Fruit fly (Drosophila melanogaster) whole organism, prepupa: Measurements from ENCODE around the gene Lsd-2.

Experiments used
- Blimp-1 ChIP-seq: fragments of 200-800 bp; sonication (Bioruptor generic); optimal IDR thresholded peaks from 3 replicates; lab custom pipeline; 2017; ENCODE audit warnings: missing biosample characterization, missing genetic modification characterization, mild to moderate bottlenecking, moderate library complexity, missing genetic modification reagents
- CG10631 ChIP-seq: fragments of 200-800 bp; sonication (Bioruptor generic); optimal IDR thresholded peaks from 2 replicates; lab custom pipeline; 2016; ENCODE audit warnings: missing biosample characterization, missing genetic modification characterization
- CG10669 ChIP-seq: fragments of 200-800 bp; sonication (Bioruptor generic); optimal IDR thresholded peaks from 3 replicates; lab custom pipeline; 2018; ENCODE audit warnings: missing biosample characterization, mild to moderate bottlenecking, missing genetic modification characterization, moderate library complexity
- CG11294 ChIP-seq: fragments of 200-800 bp; sonication (Bioruptor generic); IDR thresholded peaks from 2 replicates; pipeline ENCODE4 v1.3.6; 2022; ENCODE audit warnings: missing biosample characterization, missing genetic modification characterization
- CG11762 ChIP-seq: fragments of 200-800 bp; sonication (Bioruptor generic); optimal IDR thresholded peaks from 3 replicates; lab custom pipeline; 2016; ENCODE audit warnings: missing biosample characterization, missing genetic modification characterization; ENCODE audit not compliant: insufficient read depth
- CG11902 ChIP-seq: fragments of 200-800 bp; sonication (Bioruptor generic); optimal IDR thresholded peaks from 3 replicates; lab custom pipeline; 2016; ENCODE audit warnings: missing biosample characterization, missing genetic modification characterization
- CG15336 ChIP-seq: fragments of 200-800 bp; sonication (Bioruptor generic); IDR thresholded peaks from 2 replicates; pipeline ENCODE4 v1.3.6; 2022; ENCODE audit warnings: missing biosample characterization, missing genetic modification characterization
- CG1621 ChIP-seq: fragments of 200-800 bp; sonication (Bioruptor generic); optimal IDR thresholded peaks from 3 replicates; lab custom pipeline; 2018; ENCODE audit warnings: missing biosample characterization, mild to moderate bottlenecking, missing genetic modification characterization
- CG16779 ChIP-seq: fragments of 200-800 bp; sonication (Bioruptor generic); optimal IDR thresholded peaks from 3 replicates; lab custom pipeline; 2017; ENCODE audit warnings: missing biosample characterization, mild to moderate bottlenecking, missing genetic modification characterization
- CG3032 ChIP-seq: fragments of 200-800 bp; optimal IDR thresholded peaks from 2 replicates; lab custom pipeline; 2019; ENCODE audit warnings: missing biosample characterization, mild to moderate bottlenecking, missing genetic modification characterization, moderate library complexity
- CG31627 ChIP-seq: fragments of 200-800 bp; sonication (Bioruptor generic); optimal IDR thresholded peaks from 3 replicates; lab custom pipeline; 2016; ENCODE audit warnings: missing biosample characterization, missing genetic modification characterization
- CG32006 ChIP-seq: fragments of 200-800 bp; sonication (Bioruptor generic); optimal IDR thresholded peaks from 3 replicates; lab custom pipeline; 2017; ENCODE audit warnings: missing biosample characterization, mild to moderate bottlenecking, missing genetic modification characterization
- CG3919 ChIP-seq: fragments of 200-800 bp; sonication (Bioruptor generic); optimal IDR thresholded peaks from 3 replicates; lab custom pipeline; 2016; ENCODE audit warnings: missing biosample characterization, missing genetic modification characterization
- CG4318 ChIP-seq: fragments of 200-800 bp; sonication (Bioruptor generic); optimal IDR thresholded peaks from 3 replicates; lab custom pipeline; 2017; ENCODE audit warnings: missing biosample characterization, mild to moderate bottlenecking, missing genetic modification characterization
- CG6163 ChIP-seq: fragments of 200-800 bp; sonication (Bioruptor generic); IDR thresholded peaks from 3 replicates; pipeline ENCODE4 v1.3.6; 2022; ENCODE audit warnings: missing biosample characterization, missing genetic modification characterization
- CG6276 ChIP-seq: fragments of 200-800 bp; sonication (Bioruptor generic); optimal IDR thresholded peaks from 2 replicates; lab custom pipeline; 2017; ENCODE audit warnings: missing biosample characterization, mild to moderate bottlenecking, missing genetic modification characterization
- CG6792 ChIP-seq: fragments of 200-800 bp; sonication (Bioruptor generic); optimal IDR thresholded peaks from 3 replicates; lab custom pipeline; 2016; ENCODE audit warnings: missing biosample characterization, missing genetic modification characterization
- CG6808 ChIP-seq: fragments of 200-800 bp; sonication (Bioruptor generic); optimal IDR thresholded peaks from 3 replicates; lab custom pipeline; 2017; ENCODE audit warnings: missing biosample characterization, missing genetic modification characterization, mild to moderate bottlenecking, moderate library complexity, missing genetic modification reagents
- CG6854 ChIP-seq: fragments of 200-800 bp; sonication (Bioruptor generic); optimal IDR thresholded peaks from 2 replicates; lab custom pipeline; 2017; ENCODE audit warnings: missing biosample characterization, mild to moderate bottlenecking, missing genetic modification characterization
- CG8119 ChIP-seq: fragments of 200-800 bp; sonication (Bioruptor generic); IDR thresholded peaks from 3 replicates; pipeline ENCODE4 v1.3.6; 2022; ENCODE audit warnings: missing biosample characterization, missing genetic modification characterization
- CG8319 ChIP-seq: fragments of 200-800 bp; sonication (Bioruptor generic); optimal IDR thresholded peaks from 3 replicates; lab custom pipeline; 2016; ENCODE audit warnings: missing biosample characterization, missing genetic modification characterization
- CG8632 ChIP-seq: fragments of 200-800 bp; sonication (Bioruptor generic); optimal IDR thresholded peaks from 3 replicates; lab custom pipeline; 2016; ENCODE audit warnings: missing biosample characterization, missing genetic modification characterization
- CG9139 ChIP-seq: fragments of 200-800 bp; sonication (Bioruptor generic); optimal IDR thresholded peaks from 3 replicates; lab custom pipeline; 2017; ENCODE audit warnings: missing biosample characterization, mild to moderate bottlenecking, missing genetic modification characterization
- Eip75B ChIP-seq: fragments of 200-800 bp; sonication (Bioruptor generic); optimal IDR thresholded peaks from 3 replicates; lab custom pipeline; 2016; ENCODE audit warnings: missing biosample characterization, missing genetic modification characterization
- Eip78C ChIP-seq: fragments of 200-800 bp; sonication (Bioruptor generic); peaks from one replicate; lab custom pipeline; 2016; ENCODE audit warnings: missing biosample characterization, missing genetic modification characterization
- Eip93F ChIP-seq: fragments of 200-800 bp; sonication (Bioruptor generic); optimal IDR thresholded peaks from 2 replicates; lab custom pipeline; 2016; ENCODE audit warnings: missing biosample characterization, mild to moderate bottlenecking, missing genetic modification characterization
- Ets21C ChIP-seq: fragments of 200-800 bp; sonication (Bioruptor generic); optimal IDR thresholded peaks from 3 replicates; lab custom pipeline; 2016; ENCODE audit warnings: missing biosample characterization, missing genetic modification characterization
- Ets96B ChIP-seq: fragments of 200-800 bp; optimal IDR thresholded peaks from 2 replicates; lab custom pipeline; 2019; ENCODE audit warnings: missing biosample characterization, mild to moderate bottlenecking, missing genetic modification characterization, moderate library complexity
- Gug ChIP-seq: fragments of 200-800 bp; sonication (Bioruptor generic); IDR thresholded peaks from 2 replicates; pipeline ENCODE4 v1.3.6; 2022; ENCODE audit warnings: missing biosample characterization, missing genetic modification characterization
- Hr38 ChIP-seq: sonication (Bioruptor generic); optimal IDR thresholded peaks from 2 replicates; lab custom pipeline; 2016; ENCODE audit warnings: missing biosample characterization, missing genetic modification characterization
- Hr39 ChIP-seq: fragments of 200-800 bp; sonication (Bioruptor generic); optimal IDR thresholded peaks from 2 replicates; lab custom pipeline; 2016; ENCODE audit warnings: missing biosample characterization, missing genetic modification characterization
- Hr4 ChIP-seq: fragments of 200-800 bp; sonication (Bioruptor generic); optimal IDR thresholded peaks from 3 replicates; lab custom pipeline; 2016; ENCODE audit warnings: missing biosample characterization, missing genetic modification characterization
- Lpt ChIP-seq: fragments of 200-800 bp; sonication (Bioruptor generic); optimal IDR thresholded peaks from 3 replicates; lab custom pipeline; 2016; ENCODE audit warnings: missing biosample characterization, missing genetic modification characterization
- Met ChIP-seq: fragments of 200-800 bp; sonication (Bioruptor generic); optimal IDR thresholded peaks from 3 replicates; lab custom pipeline; 2016; ENCODE audit warnings: missing biosample characterization, missing genetic modification characterization
- OdsH ChIP-seq: fragments of 200-800 bp; sonication (Bioruptor generic); optimal IDR thresholded peaks from 3 replicates; lab custom pipeline; 2016; ENCODE audit warnings: missing biosample characterization, missing genetic modification characterization
- Smox ChIP-seq: fragments of 200-800 bp; sonication (Bioruptor generic); optimal IDR thresholded peaks from 3 replicates; lab custom pipeline; 2016; ENCODE audit warnings: missing biosample characterization, missing genetic modification characterization
- Sox14 ChIP-seq: fragments of 200-800 bp; sonication (Bioruptor generic); optimal IDR thresholded peaks from 3 replicates; lab custom pipeline; 2016; ENCODE audit warnings: missing biosample characterization, missing genetic modification characterization
- achi ChIP-seq: fragments of 200-800 bp; sonication (Bioruptor generic); optimal IDR thresholded peaks from 3 replicates; lab custom pipeline; 2016; ENCODE audit warnings: missing biosample characterization, missing genetic modification characterization
- acj6 ChIP-seq: fragments of 200-800 bp; sonication (Bioruptor generic); optimal IDR thresholded peaks from 3 replicates; lab custom pipeline; 2016; ENCODE audit warnings: missing biosample characterization, missing genetic modification characterization
- cyc ChIP-seq: fragments of 200-800 bp; sonication (Bioruptor generic); optimal IDR thresholded peaks from 3 replicates; lab custom pipeline; 2016; ENCODE audit warnings: missing biosample characterization, missing genetic modification characterization
- dac ChIP-seq: fragments of 200-800 bp; sonication (Bioruptor generic); optimal IDR thresholded peaks from 2 replicates; lab custom pipeline; 2017; ENCODE audit warnings: missing biosample characterization, mild to moderate bottlenecking, missing genetic modification characterization
- dsx ChIP-seq: fragments of 200-800 bp; optimal IDR thresholded peaks from 3 replicates; lab custom pipeline; 2019; ENCODE audit warnings: missing biosample characterization, mild to moderate bottlenecking, missing genetic modification characterization, moderate library complexity; ENCODE audit not compliant: poor library complexity, severe bottlenecking
- eg ChIP-seq: fragments of 200-800 bp; sonication (Bioruptor generic); IDR thresholded peaks from 3 replicates; pipeline ENCODE4 v1.3.6; 2022; ENCODE audit warnings: missing biosample characterization, missing genetic modification characterization
- esn ChIP-seq: fragments of 200-800 bp; sonication (Bioruptor generic); optimal IDR thresholded peaks from 2 replicates; lab custom pipeline; 2016; ENCODE audit warnings: missing biosample characterization, mild to moderate bottlenecking, missing genetic modification characterization, moderate library complexity
- fd85E ChIP-seq: fragments of 200-800 bp; sonication (Bioruptor generic); optimal IDR thresholded peaks from 3 replicates; lab custom pipeline; 2016; ENCODE audit warnings: missing biosample characterization, missing genetic modification characterization
- lz ChIP-seq: fragments of 200-800 bp; sonication (Bioruptor generic); optimal IDR thresholded peaks from 3 replicates; lab custom pipeline; 2016; ENCODE audit warnings: missing biosample characterization, missing genetic modification characterization
- net ChIP-seq: fragments of 200-800 bp; sonication (Bioruptor generic); optimal IDR thresholded peaks from 3 replicates; lab custom pipeline; 2016; ENCODE audit warnings: missing biosample characterization, missing genetic modification characterization
- spab ChIP-seq: fragments of 200-800 bp; sonication (Bioruptor generic); optimal IDR thresholded peaks from 2 replicates; lab custom pipeline; 2017; ENCODE audit warnings: missing biosample characterization, mild to moderate bottlenecking, missing genetic modification characterization, missing genetic modification reagents
- ss ChIP-seq, 2 experiments: fragments of 200-800 bp; sonication (Bioruptor generic); optimal IDR thresholded peaks; 2 replicates in 1 of 2; 3 replicates in 1 of 2; lab custom pipeline; 2017 to 2018; ENCODE audit warnings: mild to moderate bottlenecking in 2 of 2, missing biosample characterization in 2 of 2, missing genetic modification characterization in 2 of 2, moderate library complexity in 1 of 2
- svp ChIP-seq: fragments of 200-800 bp; sonication (Bioruptor generic); peaks from one replicate; lab custom pipeline; 2016; ENCODE audit warnings: missing biosample characterization, missing genetic modification characterization
- topi ChIP-seq: fragments of 200-800 bp; sonication (Bioruptor generic); optimal IDR thresholded peaks from 3 replicates; lab custom pipeline; 2016; ENCODE audit warnings: missing biosample characterization, missing genetic modification characterization
- vri ChIP-seq: fragments of 200-800 bp; sonication (Bioruptor generic); optimal IDR thresholded peaks from 3 replicates; lab custom pipeline; 2016; ENCODE audit warnings: missing biosample characterization, mild to moderate bottlenecking, missing genetic modification characterization

The Lsd-2 gene

dm6 chrX:15069417-15069896 is 6.6 kb downstream of the Lsd-2 start:
- TF ChIP-seq Gug (GFP tag; lab: Robert Waterston, UW) = peak; percentile 74
- peak; percentile 35 for TF ChIP-seq Eip93F (GFP tag; lab: Kevin White, UChicago)
- TF ChIP-seq CG6854 (GFP tag; lab: Kevin White, UChicago) = peak; percentile 97
- TF ChIP-seq eg = peak; percentile 84
- TF ChIP-seq Ets21C (GFP tag; lab: Kevin White, UChicago) = no peak
- TF ChIP-seq Eip75B = peak; percentile 87
- peak; percentile 93 for TF ChIP-seq CG6276 (GFP tag; lab: Kevin White, UChicago)
- TF ChIP-seq CG6163 (GFP tag; lab: Robert Waterston, UW) = peak; percentile 91
- peak; percentile 77 for TF ChIP-seq dac (GFP tag; lab: Kevin White, UChicago)
- TF ChIP-seq CG8319 (GFP tag; lab: Kevin White, UChicago) = peak; percentile 88
- TF ChIP-seq Eip78C (GFP tag; lab: Kevin White, UChicago) = peak; percentile 91
- TF ChIP-seq CG6808 (GFP tag; lab: Kevin White, UChicago) = peak; percentile 99
- peak; percentile 91 for TF ChIP-seq CG8119 (GFP tag; lab: Robert Waterston, UW)
- peak; percentile 63 for TF ChIP-seq Hr4
- TF ChIP-seq CG1621 (tag; lab: Kevin White, UChicago) = peak; percentile 98
- TF ChIP-seq CG4318 (GFP tag; lab: Kevin White, UChicago) = peak; percentile 62
- TF ChIP-seq Met (GFP tag; lab: Kevin White, UChicago) = peak; percentile 72
- TF ChIP-seq CG6792 (GFP tag; lab: Kevin White, UChicago) = peak; percentile 74
- peak; percentile 36 for TF ChIP-seq Smox (GFP tag; lab: Kevin White, UChicago)
- TF ChIP-seq CG15336 (GFP tag; lab: Robert Waterston, UW) = peak; percentile 87
- peak; percentile 85 for TF ChIP-seq CG3032
- no peak for TF ChIP-seq CG11902 (GFP tag; lab: Kevin White, UChicago)
- peak; percentile 82 for TF ChIP-seq topi (GFP tag; lab: Kevin White, UChicago)
- TF ChIP-seq achi (GFP tag; lab: Kevin White, UChicago) = peak; percentile 83
- TF ChIP-seq Sox14 (GFP tag; lab: Kevin White, UChicago) = peak; percentile 85
- TF ChIP-seq cyc = peak; percentile 59
- TF ChIP-seq CG31627 = no peak
- peak; percentile 57 for TF ChIP-seq esn
- peak; percentile 37 for TF ChIP-seq CG10631 (GFP tag; lab: Kevin White, UChicago)
- no peak for TF ChIP-seq Hr38 (GFP tag; lab: Kevin White, UChicago)
- TF ChIP-seq Ets96B (tag; lab: Kevin White, UChicago) = peak; percentile 94
- TF ChIP-seq OdsH (GFP tag; lab: Kevin White, UChicago) = peak; percentile 83
- TF ChIP-seq fd85E (GFP tag; lab: Kevin White, UChicago) = peak; percentile 81
- peak; percentile 81 for TF ChIP-seq dsx (GFP tag; lab: Kevin White, UChicago)
- TF ChIP-seq CG3919 (GFP tag; lab: Kevin White, UChicago) = peak; percentile 93
- peak; percentile 99 for TF ChIP-seq spab (GFP tag; lab: Kevin White, UChicago)
- peak; percentile 96 for TF ChIP-seq net
- peak; percentile 85 for TF ChIP-seq CG32006
- TF ChIP-seq vri (GFP tag; lab: Kevin White, UChicago) = peak; percentile 57
- no peak for TF ChIP-seq CG11294
- peak; percentile 89 for TF ChIP-seq svp (GFP tag; lab: Kevin White, UChicago)
- peak; percentile 94 for TF ChIP-seq CG11762 (GFP tag; lab: Kevin White, UChicago)
- peak; percentile 34 for TF ChIP-seq Hr39 (GFP tag; lab: Kevin White, UChicago)
- TF ChIP-seq Lpt = peak; percentile 92
- TF ChIP-seq CG10669 = peak; percentile 98
- peak; percentile 95 for TF ChIP-seq CG16779
- peak; percentile 86 for TF ChIP-seq CG8632 (GFP tag; lab: Kevin White, UChicago)
- TF ChIP-seq ss (GFP tag; optimal IDR thresholded peaks at IDR 0.05; lab: Kevin White, UChicago) = peak; percentile 100
- TF ChIP-seq Blimp-1 (GFP tag; lab: Kevin White, UChicago) = peak; percentile 75
- peak; percentile 100 for TF ChIP-seq CG9139
- TF ChIP-seq lz = peak; percentile 28
- peak; percentile 75 for TF ChIP-seq acj6 (GFP tag; lab: Kevin White, UChicago)
